Fruit fly (Drosophila melanogaster) whole organism: ENCODE measurements around the gene Acyp2.

Experiments used
- CG8478 ChIP-seq: fragments of >200 bp; optimal IDR thresholded peaks from 2 replicates; lab custom pipeline; 2018; ENCODE audit warnings: inconsistent platforms
- Dll ChIP-seq: fragments of >200 bp; optimal IDR thresholded peaks from 2 replicates; lab custom pipeline; 2017
- EcR ChIP-seq, 2 experiments: fragments of >200 bp; optimal IDR thresholded peaks; 2 replicates each; lab custom pipeline; 2017; ENCODE audit warnings: missing biosample characterization in 2 of 2, missing genetic modification characterization in 2 of 2, missing genetic modification reagents in 2 of 2
- pan ChIP-seq: fragments of >200 bp; optimal IDR thresholded peaks from 2 replicates; lab custom pipeline; 2017
- psq ChIP-seq: fragments of >200 bp; optimal IDR thresholded peaks from 2 replicates; lab custom pipeline; 2017
- usp ChIP-seq: fragments of >200 bp; optimal IDR thresholded peaks from 2 replicates; lab custom pipeline; 2017; ENCODE audit warnings: missing biosample characterization, missing genetic modification characterization, mixed read lengths

The Acyp2 gene

dm6 chr3R:15792427-15792826 is at the start of gene Acyp2:
Gene Acyp2 (plus strand): TSS chr3R:15792688.
- TF ChIP-seq pan (lab: Kevin White, UChicago) (no peak), psq (lab: Kevin White, UChicago) (no peak), EcR (GFP tag; optimal IDR thresholded peaks at IDR 0.05; lab: Kevin White, UChicago) (no peak), CG8478 (lab: Kevin White, UChicago) (no peak), usp (GFP tag; lab: Kevin White, UChicago) (no peak), Dll (lab: Kevin White, UChicago) (no peak)

- TF ChIP-seq usp (GFP tag; lab: Kevin White, UChicago), result no peak
- no peak for TF ChIP-seq Dll (lab: Kevin White, UChicago)
- TF ChIP-seq pan (lab: Kevin White, UChicago), result no peak
- no peak for TF ChIP-seq CG8478 (lab: Kevin White, UChicago)
- TF ChIP-seq psq (lab: Kevin White, UChicago), result no peak
- TF ChIP-seq EcR (GFP tag; optimal IDR thresholded peaks at IDR 0.05; lab: Kevin White, UChicago), result no peak
Measured at dm6 chr3R:15744354-15744753, 48.1 kb upstream of the Acyp2 start, which contains the start of gene CG4520. Gene CG4520 (plus strand): TSS chr3R:15744654.

- TF ChIP-seq psq (lab: Kevin White, UChicago) (no peak), EcR (GFP tag; optimal IDR thresholded peaks at IDR 0.05; lab: Kevin White, UChicago) (no peak), usp (GFP tag; lab: Kevin White, UChicago) (no peak), Dll (lab: Kevin White, UChicago) (no peak), pan (lab: Kevin White, UChicago) (no peak), CG8478 (lab: Kevin White, UChicago) (no peak)
Measured at dm6 chr3R:15762815-15763214, 29.7 kb upstream of the Acyp2 start, which contains the start of gene CG12784. Gene CG12784 (plus strand): TSS chr3R:15763115.

- TF ChIP-seq Dll (lab: Kevin White, UChicago) (no peak), CG8478 (lab: Kevin White, UChicago) (no peak), EcR (GFP tag; optimal IDR thresholded peaks at IDR 0.05; lab: Kevin White, UChicago) (no peak)
Measured at dm6 chr3R:15767338-15767737, 25.1 kb upstream of the Acyp2 start, which contains the start of gene CG5623. Gene CG5623 (minus strand): TSS chr3R:15767438.

- TF ChIP-seq pan (lab: Kevin White, UChicago) (no peak), Dll (lab: Kevin White, UChicago) (no peak), psq (lab: Kevin White, UChicago) (no peak), CG8478 (lab: Kevin White, UChicago) (no peak), usp (GFP tag; lab: Kevin White, UChicago) (no peak), EcR (GFP tag; optimal IDR thresholded peaks at IDR 0.05; lab: Kevin White, UChicago) (no peak)
Measured at dm6 chr3R:15768900-15769299, 23.6 kb upstream of the Acyp2 start.

dm6 chr3R:15774128-15774527 is 18.4 kb upstream of the Acyp2 start, which contains the start of gene Ttc26:
Gene Ttc26 (plus strand): TSS chr3R:15774416.
- TF ChIP-seq Dll (lab: Kevin White, UChicago), result no peak
- no peak for TF ChIP-seq CG8478 (lab: Kevin White, UChicago)
- no peak for TF ChIP-seq psq (lab: Kevin White, UChicago)
- TF ChIP-seq pan (lab: Kevin White, UChicago), result no peak
- no peak for TF ChIP-seq EcR (GFP tag; optimal IDR thresholded peaks at IDR 0.05; lab: Kevin White, UChicago)
- no peak for TF ChIP-seq usp (GFP tag; lab: Kevin White, UChicago)

- no peak for TF ChIP-seq psq (lab: Kevin White, UChicago)
- TF ChIP-seq CG8478 (lab: Kevin White, UChicago), result no peak
- TF ChIP-seq Dll (lab: Kevin White, UChicago), result no peak
Measured at dm6 chr3R:15775242-15775641, 17.2 kb upstream of the Acyp2 start, which contains the start of gene CG45207. Gene CG45207 (minus strand): TSS chr3R:15775342.

dm6 chr3R:15779505-15779904 is 13.0 kb upstream of the Acyp2 start, which contains the start of gene CG5614:
Gene CG5614 (plus strand): TSS chr3R:15779805.
- no peak for TF ChIP-seq EcR (GFP tag; optimal IDR thresholded peaks at IDR 0.05; lab: Kevin White, UChicago)
- TF ChIP-seq pan (lab: Kevin White, UChicago), result no peak
- no peak for TF ChIP-seq CG8478 (lab: Kevin White, UChicago)
- TF ChIP-seq Dll (lab: Kevin White, UChicago), result no peak
- no peak for TF ChIP-seq usp (GFP tag; lab: Kevin White, UChicago)

- TF ChIP-seq EcR (GFP tag; optimal IDR thresholded peaks at IDR 0.05; lab: Kevin White, UChicago) (no peak), pan (lab: Kevin White, UChicago) (no peak), psq (lab: Kevin White, UChicago) (no peak), CG8478 (lab: Kevin White, UChicago) (no peak), usp (GFP tag; lab: Kevin White, UChicago) (no peak), Dll (lab: Kevin White, UChicago) (no peak)
Measured at dm6 chr3R:15784298-15784697, 8.2 kb upstream of the Acyp2 start.

- TF ChIP-seq CG8478 (lab: Kevin White, UChicago) (no peak), psq (lab: Kevin White, UChicago) (no peak), pan (lab: Kevin White, UChicago) (no peak), usp (GFP tag; lab: Kevin White, UChicago) (no peak), Dll (lab: Kevin White, UChicago) (no peak), EcR (GFP tag; optimal IDR thresholded peaks at IDR 0.05; lab: Kevin White, UChicago) (no peak)
Measured at dm6 chr3R:15786538-15786937, 6.0 kb upstream of the Acyp2 start, which contains the start of gene CG9590. Gene CG9590 (plus strand): TSS chr3R:15786703.

dm6 chr3R:15788221-15788620 is 4.3 kb upstream of the Acyp2 start, which contains the start of gene Uros2:
Gene Uros2 (plus strand): TSS chr3R:15788521.
- no peak for TF ChIP-seq usp (GFP tag; lab: Kevin White, UChicago)
- TF ChIP-seq CG8478 (lab: Kevin White, UChicago), result no peak
- TF ChIP-seq pan (lab: Kevin White, UChicago), result no peak
- no peak for TF ChIP-seq EcR (GFP tag; optimal IDR thresholded peaks at IDR 0.05; lab: Kevin White, UChicago)
- TF ChIP-seq Dll (lab: Kevin White, UChicago), result no peak
- no peak for TF ChIP-seq psq (lab: Kevin White, UChicago)
